Worm (Caenorhabditis elegans) whole organism, L4 larva: Measurements from ENCODE around the gene C18H7.1.
A peak's percentile ranks its signal among the peaks of the same experiment; 100 is the strongest.

Experiments used
- R02D3.7 ChIP-seq: fragments of 150-350 bp; sonication (generic microtip); optimal IDR thresholded peaks from 3 replicates; lab custom pipeline; 2014; ENCODE audit warnings: missing biosample characterization, missing genetic modification characterization
- ceh-62 ChIP-seq: sonication (generic microtip); optimal IDR thresholded peaks from 2 replicates; lab custom pipeline; 2017; ENCODE audit warnings: missing biosample characterization, missing genetic modification characterization
- lin-13 ChIP-seq: fragments of 150-350 bp; optimal IDR thresholded peaks from 2 replicates; lab custom pipeline; 2014; ENCODE audit warnings: missing biosample characterization, missing genetic modification reagents, missing genetic modification characterization
- lsy-2 ChIP-seq, 2 experiments: fragments of 150-350 bp in 1 of 2; sonication (generic microtip) in 1 of 2; optimal IDR thresholded peaks; 2 replicates each; lab custom pipeline; 2014 to 2017; ENCODE audit warnings: missing biosample characterization in 2 of 2, missing genetic modification characterization in 2 of 2
- rbr-2 ChIP-seq: sonication (generic microtip); optimal IDR thresholded peaks from 2 replicates; lab custom pipeline; 2016; ENCODE audit warnings: missing genotype, missing genetic modification characterization, missing compliant biosample characterization
- zip-2 ChIP-seq: fragments of 150-350 bp; optimal IDR thresholded peaks from 2 replicates; lab custom pipeline; 2014; ENCODE audit warnings: missing biosample characterization, missing genetic modification characterization

DNA sequence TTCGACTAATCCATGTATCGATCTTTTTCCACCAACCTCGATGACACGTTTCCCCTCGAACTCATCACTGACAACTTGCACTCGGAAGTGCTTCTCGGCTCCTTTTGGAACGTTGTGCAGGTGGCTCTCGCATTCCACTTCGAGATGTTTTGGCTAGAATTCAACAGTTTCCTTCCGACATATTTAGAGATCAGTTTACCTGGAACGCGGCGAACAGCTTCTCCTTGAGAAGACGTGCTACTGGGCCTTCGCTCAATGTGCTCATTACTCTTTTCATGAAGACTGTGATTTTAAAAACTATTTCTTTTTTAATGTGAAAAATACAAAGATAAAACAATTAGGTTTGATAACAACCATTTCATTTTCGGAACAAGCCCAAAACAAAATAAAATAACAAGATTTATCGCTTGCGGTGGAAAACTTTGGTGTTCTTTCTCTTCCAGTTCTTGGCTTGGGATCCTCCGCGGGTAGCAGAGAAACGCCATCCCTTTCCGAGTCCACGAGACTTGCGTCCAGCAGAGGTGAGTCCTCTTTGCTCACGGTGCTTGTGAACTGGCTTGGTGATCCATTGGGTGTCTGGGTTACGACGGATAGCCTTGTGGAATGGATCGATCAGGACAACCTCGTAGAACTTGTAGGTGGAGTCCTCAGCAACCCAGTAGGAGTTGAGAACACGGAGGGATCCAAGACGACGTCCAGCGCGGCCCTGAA lies 37.9 kb downstream of the C18H7.1 start, which contains the start of gene K11H12.1:
- TF ChIP-seq zip-2 (tag; lab: Kevin White, UChicago) (no peak), lsy-2 (tag; optimal IDR thresholded peaks at IDR 0.05; lab: Kevin White, UChicago) (peak in 1 of 2 experiments; percentile 8), ceh-62 (no peak), rbr-2 (tag; lab: Kevin White, UChicago) (no peak), R02D3.7 (no peak), lin-13 (GFP tag; lab: Kevin White, UChicago) (no peak)
